Worm (Caenorhabditis elegans) whole organism, young adult: ENCODE data around the gene K08H2.7.

ENCODE experiments used
- B0336.3 ChIP-seq: fragments of 200-800 bp; sonication (Bioruptor generic); IDR thresholded peaks from 2 replicates; pipeline ENCODE4 v1.3.6; 2022; ENCODE audit warnings: missing genetic modification characterization, missing compliant biosample characterization
- C17E4.6 ChIP-seq: fragments of 200-800 bp; sonication (Bioruptor generic); IDR thresholded peaks from 2 replicates; pipeline ENCODE4 v1.3.6; 2022; ENCODE audit warnings: missing genetic modification reagents, missing genetic modification characterization, missing compliant biosample characterization
- Y53G8AR.9 ChIP-seq: fragments of 200-800 bp; sonication (Bioruptor generic); conservative IDR thresholded peaks from 2 replicates; pipeline ENCODE4 v1.3.6; 2022; ENCODE audit warnings: missing genetic modification reagents, missing genetic modification characterization, missing compliant biosample characterization
- ets-4 ChIP-seq: fragments of 200-800 bp; sonication (Bioruptor generic); optimal IDR thresholded peaks from 2 replicates; lab custom pipeline; 2018; ENCODE audit warnings: mild to moderate bottlenecking, missing genetic modification characterization, missing compliant biosample characterization
- nhr-90 ChIP-seq: sonication (generic microtip); optimal IDR thresholded peaks from 2 replicates; lab custom pipeline; 2016; ENCODE audit warnings: missing genotype, mild to moderate bottlenecking, missing genetic modification characterization, missing compliant biosample characterization

DNA sequence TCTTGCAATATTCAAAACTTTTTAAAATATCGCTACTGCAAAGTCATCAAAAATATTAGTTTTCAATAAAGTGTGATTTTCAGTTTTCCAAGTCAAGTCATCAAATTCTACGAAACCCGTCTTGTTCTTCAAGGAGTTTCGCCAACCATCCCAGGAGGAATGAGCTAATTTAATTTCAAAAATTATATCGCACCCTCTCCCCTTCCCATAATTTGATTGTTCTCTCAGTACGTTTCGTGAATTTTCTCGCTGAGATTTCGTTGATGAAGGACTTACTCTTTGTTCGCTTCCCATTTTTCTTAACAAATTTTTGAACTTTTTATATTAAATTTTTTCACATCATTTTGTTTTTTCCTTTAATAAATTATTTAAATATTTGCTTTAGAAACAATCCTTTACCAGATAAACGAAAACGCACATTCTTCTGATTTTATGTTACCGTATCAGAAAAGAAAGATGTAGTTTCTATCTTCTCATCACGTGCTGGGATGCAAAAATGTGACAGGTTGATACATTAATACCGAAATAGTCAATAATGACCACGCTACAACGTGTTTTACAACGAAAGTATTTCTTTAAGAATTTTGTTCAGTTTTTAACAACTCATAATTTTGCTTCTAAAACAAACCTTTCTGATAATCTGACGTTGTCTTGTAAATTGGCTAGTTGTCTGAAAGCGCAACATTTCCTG lies 1.4 kb downstream of the K08H2.7 start:
- no peak for TF ChIP-seq Y53G8AR.9 (GFP tag; lab: Robert Waterston, UW)
- no peak for TF ChIP-seq ets-4
- TF ChIP-seq C17E4.6: no peak
- TF ChIP-seq nhr-90: no peak
- TF ChIP-seq B0336.3 (GFP tag; lab: Robert Waterston, UW): no peak
